Worm (Caenorhabditis elegans) whole organism, L3 larva: Measurements from ENCODE around the gene fbf-2.

Experiments
- R02D3.7 ChIP-seq: fragments of 150-350 bp; optimal IDR thresholded peaks from 2 replicates; lab custom pipeline; 2014; ENCODE audit warnings: missing biosample characterization, missing genetic modification characterization
- ZK546.5 ChIP-seq: sonication (generic microtip); optimal IDR thresholded peaks from 2 replicates; lab custom pipeline; 2017; ENCODE audit warnings: missing biosample characterization, missing genetic modification characterization
- ama-1 ChIP-seq: fragments of 150-350 bp; optimal IDR thresholded peaks from 2 replicates; lab custom pipeline; 2018
- ceh-9 ChIP-seq: sonication (generic microtip); optimal IDR thresholded peaks from 2 replicates; lab custom pipeline; 2018; ENCODE audit warnings: missing biosample characterization, missing genetic modification characterization
- daf-12 ChIP-seq: fragments of 150-350 bp; optimal IDR thresholded peaks from 2 replicates; lab custom pipeline; 2014; ENCODE audit warnings: missing biosample characterization, missing genetic modification reagents, missing genetic modification characterization
- egl-27 ChIP-seq: sonication (generic microtip); optimal IDR thresholded peaks from 4 replicates; lab custom pipeline; 2017; ENCODE audit warnings: missing biosample characterization, missing genetic modification reagents, missing genetic modification characterization
- elt-1 ChIP-seq: fragments of 150-350 bp; optimal IDR thresholded peaks from 2 replicates; lab custom pipeline; 2014; ENCODE audit warnings: missing biosample characterization, missing genetic modification characterization
- elt-2 ChIP-seq: sonication (generic microtip); optimal IDR thresholded peaks from 2 replicates; lab custom pipeline; 2016; ENCODE audit warnings: missing genetic modification reagents, mild to moderate bottlenecking, missing genetic modification characterization, missing compliant biosample characterization
- eor-1 ChIP-seq, 2 experiments: fragments of 150-350 bp; optimal IDR thresholded peaks; 2 replicates each; lab custom pipeline; 2014 to 2018; ENCODE audit warnings: missing biosample characterization in 2 of 2, missing genetic modification characterization in 2 of 2
- fkh-10 ChIP-seq: sonication (generic microtip); optimal IDR thresholded peaks from 2 replicates; lab custom pipeline; 2017; ENCODE audit warnings: missing biosample characterization, missing genetic modification reagents, missing genetic modification characterization
- fkh-2 ChIP-seq: fragments of 150-350 bp; optimal IDR thresholded peaks from 2 replicates; lab custom pipeline; 2014; ENCODE audit warnings: missing biosample characterization, missing genetic modification reagents, missing genetic modification characterization
- fos-1 ChIP-seq: fragments of 150-350 bp; optimal IDR thresholded peaks from 2 replicates; lab custom pipeline; 2014; ENCODE audit warnings: missing biosample characterization, missing genetic modification characterization
- lin-39 ChIP-seq: fragments of 150-350 bp; optimal IDR thresholded peaks from 2 replicates; lab custom pipeline; 2018; ENCODE audit warnings: missing biosample characterization, missing genetic modification reagents, missing genetic modification characterization
- mml-1 ChIP-seq: fragments of 150-350 bp; sonication (generic microtip); optimal IDR thresholded peaks from 3 replicates; lab custom pipeline; 2014; ENCODE audit warnings: missing biosample characterization, missing genetic modification characterization
- nfya-1 ChIP-seq: sonication (generic microtip); optimal IDR thresholded peaks from 2 replicates; lab custom pipeline; 2017; ENCODE audit warnings: missing genetic modification characterization, mild to moderate bottlenecking, missing compliant biosample characterization, antibody characterized with exemption, moderate library complexity; ENCODE audit not compliant: insufficient read depth
- nhr-23 ChIP-seq: fragments of 150-350 bp; optimal IDR thresholded peaks from 2 replicates; lab custom pipeline; 2014; ENCODE audit warnings: missing biosample characterization, missing genetic modification reagents, missing genetic modification characterization
- nhr-25 ChIP-seq: sonication (generic microtip); optimal IDR thresholded peaks from 2 replicates; lab custom pipeline; 2017; ENCODE audit warnings: missing biosample characterization, missing genetic modification characterization
- nhr-43 ChIP-seq: sonication (generic microtip); optimal IDR thresholded peaks from 2 replicates; lab custom pipeline; 2016; ENCODE audit warnings: mild to moderate bottlenecking, missing genetic modification characterization, missing compliant biosample characterization; ENCODE audit not compliant: poor library complexity, severe bottlenecking
- nhr-67 ChIP-seq: fragments of 150-350 bp; optimal IDR thresholded peaks from 2 replicates; lab custom pipeline; 2014; ENCODE audit warnings: missing biosample characterization, missing genetic modification characterization
- nhr-76 ChIP-seq: fragments of 150-350 bp; sonication (generic microtip); optimal IDR thresholded peaks from 5 replicates; lab custom pipeline; 2014; ENCODE audit warnings: missing biosample characterization, missing genetic modification characterization
- nhr-77 ChIP-seq: fragments of 150-350 bp; optimal IDR thresholded peaks from 2 replicates; lab custom pipeline; 2014; ENCODE audit warnings: missing biosample characterization, missing genetic modification characterization
- tbx-2 ChIP-seq: sonication (generic microtip); optimal IDR thresholded peaks from 2 replicates; lab custom pipeline; 2016; ENCODE audit warnings: mild to moderate bottlenecking, missing genetic modification characterization, missing compliant biosample characterization
- unc-39 ChIP-seq: sonication (generic microtip); optimal IDR thresholded peaks from 4 replicates; lab custom pipeline; 2017; ENCODE audit warnings: missing biosample characterization, missing genetic modification characterization
- unc-62 ChIP-seq: fragments of 150-350 bp; sonication (generic microtip); optimal IDR thresholded peaks from 4 replicates; lab custom pipeline; 2014; ENCODE audit warnings: missing biosample characterization, missing genetic modification reagents, missing genetic modification characterization
- zag-1 ChIP-seq: fragments of 150-350 bp; optimal IDR thresholded peaks from 2 replicates; lab custom pipeline; 2014; ENCODE audit warnings: missing biosample characterization, missing genetic modification characterization
- ztf-4 ChIP-seq: fragments of 150-350 bp; optimal IDR thresholded peaks from 2 replicates; lab custom pipeline; 2014; ENCODE audit warnings: missing biosample characterization, missing genetic modification characterization

fbf-2 gene

ce11 chrII:6116701-6117100, 25.4 kb upstream of the fbf-2 start:
- no peak for TF ChIP-seq nhr-23

DNA sequence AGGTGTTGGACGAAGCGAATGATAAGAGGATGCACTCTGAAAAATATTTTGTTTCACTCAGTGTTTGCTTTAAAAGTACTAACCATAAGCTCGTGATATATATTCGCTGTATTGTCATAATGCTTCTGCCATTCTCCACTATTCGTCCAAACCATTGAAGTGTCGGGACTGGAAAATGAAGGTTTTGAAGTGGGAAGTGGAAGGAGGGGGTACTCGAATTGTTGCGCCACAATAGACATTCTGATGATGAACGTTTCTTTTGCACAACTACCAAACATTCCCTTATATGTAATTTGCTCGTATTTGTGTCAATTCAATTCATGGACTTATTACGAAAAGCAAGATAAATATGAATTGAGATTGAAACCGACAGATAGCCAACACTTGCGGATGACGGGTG, 24.0 kb upstream of the fbf-2 start:
- TF ChIP-seq unc-62 (GFP tag; lab: Kevin White, UChicago) (no peak), elt-2 (tag; lab: Kevin White, UChicago) (no peak), lin-39 (no peak), tbx-2 (tag; lab: Kevin White, UChicago) (no peak), unc-39 (no peak)
- TF ChIP-seq, all 47 proteins: peak for 0

DNA sequence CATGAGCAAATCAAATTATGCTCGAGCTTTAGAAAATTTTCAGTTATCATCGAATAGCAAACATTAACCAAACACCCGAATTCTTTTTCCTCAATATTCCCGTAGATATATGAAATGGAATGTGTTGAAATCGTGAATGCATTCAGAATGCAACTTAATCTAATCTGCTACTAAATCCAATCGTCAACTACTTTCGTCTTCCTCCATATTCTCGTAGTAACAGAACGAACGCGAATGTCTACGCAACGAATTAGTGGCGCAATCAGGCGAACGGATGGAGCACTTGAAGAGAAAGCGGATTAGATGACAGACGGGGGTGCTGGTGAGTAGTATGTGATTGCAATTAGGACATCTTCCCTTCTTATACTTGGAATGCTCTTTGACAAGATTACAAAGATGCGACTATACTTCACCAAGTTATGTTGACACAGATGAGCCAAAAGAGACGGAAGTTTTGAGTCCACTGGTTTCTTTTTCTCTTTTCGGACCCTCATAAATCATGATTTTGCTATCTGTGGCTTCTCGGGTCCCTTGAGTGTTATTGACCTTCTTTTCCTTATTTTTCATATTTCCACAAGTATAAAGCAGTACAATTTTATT, 22.7 kb upstream of the fbf-2 start:
- TF ChIP-seq unc-62 (GFP tag; lab: Kevin White, UChicago) (no peak), ZK546.5 (tag; lab: Kevin White, UChicago) (no peak), daf-12 (tag; lab: Kevin White, UChicago) (no peak), elt-2 (tag; lab: Kevin White, UChicago) (no peak), egl-27 (tag; lab: Kevin White, UChicago) (no peak), nhr-67 (no peak)

DNA sequence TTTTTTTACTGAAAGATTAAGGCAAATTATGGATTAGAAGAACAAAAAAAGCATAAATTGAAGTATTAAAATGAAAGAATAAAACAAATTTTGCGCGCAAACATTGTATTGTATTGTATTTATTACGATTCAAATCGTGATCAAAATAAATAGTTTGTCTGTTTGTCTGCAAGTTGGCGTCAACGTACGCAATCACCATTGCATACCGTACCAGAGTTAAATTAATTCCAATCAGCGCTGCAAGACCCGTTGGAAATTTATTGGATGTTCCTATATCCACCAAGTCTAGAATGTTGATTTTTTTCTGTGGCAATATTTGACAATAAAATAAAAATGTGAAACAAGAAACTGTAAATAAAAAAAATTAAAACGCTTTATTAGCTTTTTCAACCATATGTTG, 21.9 kb upstream of the fbf-2 start, which contains the start of gene heri-1:
heri-1 (minus strand) TSS at position 8 of the 400 bp plus-strand sequence.
- no peak for TF ChIP-seq lin-39
- TF ChIP-seq nfya-1 (tag; lab: Kevin White, UChicago) = no peak
- TF ChIP-seq ztf-4 (tag; lab: Kevin White, UChicago) = no peak
- TF ChIP-seq egl-27 (tag; lab: Kevin White, UChicago) = no peak
- no peak for TF ChIP-seq eor-1 (tag; optimal IDR thresholded peaks at IDR 0.05; lab: Kevin White, UChicago)
- no peak for TF ChIP-seq tbx-2 (tag; lab: Kevin White, UChicago)
- TF ChIP-seq fkh-10 (GFP tag; lab: Kevin White, UChicago) = no peak
- no peak for TF ChIP-seq nhr-67
- TF ChIP-seq mml-1 (tag; lab: Kevin White, UChicago) = no peak
- no peak for TF ChIP-seq nhr-76 (tag; lab: Kevin White, UChicago)
- no peak for TF ChIP-seq nhr-25 (tag; lab: Kevin White, UChicago)
- TF ChIP-seq, all 47 proteins: peak for 0

ce11 chrII:6109989-6110388, 18.7 kb upstream of the fbf-2 start:
- TF ChIP-seq nhr-43 (tag; lab: Kevin White, UChicago) (no peak), nhr-67 (no peak), elt-1 (no peak)

- TF ChIP-seq ztf-4 (tag; lab: Kevin White, UChicago) (no peak), R02D3.7 (tag; lab: Kevin White, UChicago) (no peak), zag-1 (tag; lab: Kevin White, UChicago) (no peak), nhr-77 (tag; lab: Kevin White, UChicago) (no peak), daf-12 (tag; lab: Kevin White, UChicago) (no peak), ama-1 (lab: Kevin White, UChicago) (no peak), nhr-25 (tag; lab: Kevin White, UChicago) (no peak)
Observed at ce11 chrII:6107773-6108172, 16.5 kb upstream of the fbf-2 start.

ce11 chrII:6103986-6104385, 12.7 kb upstream of the fbf-2 start:
- TF ChIP-seq eor-1 (tag; optimal IDR thresholded peaks at IDR 0.05; lab: Kevin White, UChicago) = no peak

DNA sequence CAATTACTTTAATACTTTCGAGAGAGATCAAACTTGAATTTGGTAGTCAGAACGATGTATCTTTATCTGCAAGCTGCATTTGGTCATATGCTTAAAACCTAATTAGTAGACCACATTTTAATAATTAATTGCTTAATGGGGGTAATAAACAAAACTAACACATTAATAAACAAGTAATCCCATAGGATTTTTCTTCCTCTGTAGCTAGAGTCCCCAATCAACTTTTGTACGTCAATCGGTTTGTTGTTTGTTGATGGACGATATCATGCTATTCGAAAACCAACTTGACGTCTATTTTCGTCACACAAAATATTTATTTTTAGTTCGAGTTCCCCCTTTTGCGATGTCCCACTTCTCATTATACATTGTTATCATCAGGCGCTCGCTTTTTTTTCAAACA, 10.2 kb upstream of the fbf-2 start:
- TF ChIP-seq ceh-9 (tag; lab: Kevin White, UChicago) (no peak), nfya-1 (tag; lab: Kevin White, UChicago) (no peak), fos-1 (no peak), fkh-2 (tag; lab: Kevin White, UChicago) (no peak)
